Worm (Caenorhabditis elegans) whole organism, mixed stage, embryonic: ENCODE data around the gene Y38E10A.24.

Experiments
- M03D4.4 ChIP-seq: sonication (generic microtip); optimal IDR thresholded peaks from 2 replicates; lab custom pipeline; 2017; ENCODE audit warnings: mild to moderate bottlenecking, missing genetic modification characterization, missing compliant biosample characterization
- bed-3 ChIP-seq: fragments of 200-800 bp; sonication (Bioruptor generic); optimal IDR thresholded peaks from 3 replicates; lab custom pipeline; 2018; ENCODE audit warnings: mild to moderate bottlenecking, missing genetic modification characterization, moderate library complexity, missing compliant biosample characterization
- blmp-1 ChIP-seq: fragments of 150-350 bp; optimal IDR thresholded peaks from 2 replicates; lab custom pipeline; 2014; ENCODE audit warnings: missing biosample characterization, missing genetic modification characterization
- ceh-39 ChIP-seq: fragments of 150-350 bp; optimal IDR thresholded peaks from 2 replicates; lab custom pipeline; 2014; ENCODE audit warnings: missing biosample characterization, missing genetic modification characterization
- ceh-83 ChIP-seq: fragments of 200-800 bp; sonication (Bioruptor generic); optimal IDR thresholded peaks from 2 replicates; lab custom pipeline; 2018; ENCODE audit warnings: mild to moderate bottlenecking, missing genetic modification characterization, missing compliant biosample characterization
- ces-1 ChIP-seq: fragments of 150-350 bp; optimal IDR thresholded peaks from 2 replicates; lab custom pipeline; 2014; ENCODE audit warnings: missing biosample characterization, missing genetic modification reagents, missing genetic modification characterization
- cnd-1 ChIP-seq: fragments of 200-800 bp; sonication (Bioruptor generic); optimal IDR thresholded peaks from 2 replicates; lab custom pipeline; 2018; ENCODE audit warnings: mild to moderate bottlenecking, missing genetic modification characterization, missing compliant biosample characterization
- drap-1 ChIP-seq: fragments of 200-800 bp; sonication (Bioruptor generic); optimal IDR thresholded peaks from 3 replicates; lab custom pipeline; 2018; ENCODE audit warnings: mild to moderate bottlenecking, missing genetic modification characterization, missing compliant biosample characterization
- elt-1 ChIP-seq: sonication (generic microtip); optimal IDR thresholded peaks from 2 replicates; lab custom pipeline; 2017; ENCODE audit warnings: missing genetic modification characterization, mild to moderate bottlenecking, missing compliant biosample characterization, antibody characterized with exemption, moderate library complexity, borderline replicate concordance; ENCODE audit not compliant: insufficient read depth
- elt-3 ChIP-seq: fragments of 150-350 bp; optimal IDR thresholded peaks from 2 replicates; lab custom pipeline; 2014; ENCODE audit warnings: missing biosample characterization, missing genetic modification characterization
- flh-1 ChIP-seq: fragments of 200-800 bp; sonication (Bioruptor generic); optimal IDR thresholded peaks from 2 replicates; lab custom pipeline; 2018; ENCODE audit warnings: mild to moderate bottlenecking, missing genetic modification characterization, moderate library complexity, missing compliant biosample characterization
- ham-2 ChIP-seq: fragments of 200-800 bp; sonication (Bioruptor generic); optimal IDR thresholded peaks from 2 replicates; lab custom pipeline; 2018; ENCODE audit warnings: mild to moderate bottlenecking, missing genetic modification characterization, missing compliant biosample characterization
- lin-32 ChIP-seq: fragments of 200-800 bp; sonication (Bioruptor generic); optimal IDR thresholded peaks from 2 replicates; lab custom pipeline; 2018; ENCODE audit warnings: mild to moderate bottlenecking, missing genetic modification characterization, missing compliant biosample characterization
- lsy-2 ChIP-seq: fragments of 150-350 bp; optimal IDR thresholded peaks from 2 replicates; lab custom pipeline; 2014; ENCODE audit warnings: missing biosample characterization, missing genetic modification characterization
- mab-5 ChIP-seq: fragments of 150-350 bp; optimal IDR thresholded peaks from 2 replicates; lab custom pipeline; 2014; ENCODE audit warnings: missing biosample characterization, missing genetic modification characterization
- mep-1 ChIP-seq: fragments of 150-350 bp; optimal IDR thresholded peaks from 2 replicates; lab custom pipeline; 2017; ENCODE audit warnings: missing biosample characterization, missing genetic modification reagents, missing genetic modification characterization, inconsistent platforms
- mls-2 ChIP-seq: sonication (generic microtip); optimal IDR thresholded peaks from 2 replicates; lab custom pipeline; 2016; ENCODE audit warnings: mild to moderate bottlenecking, missing genetic modification characterization, moderate library complexity, missing compliant biosample characterization
- nhr-12 ChIP-seq: fragments of 150-350 bp; optimal IDR thresholded peaks from 2 replicates; lab custom pipeline; 2014; ENCODE audit warnings: missing biosample characterization, missing genetic modification characterization
- nhr-2 ChIP-seq: fragments of 150-350 bp; optimal IDR thresholded peaks from 2 replicates; lab custom pipeline; 2014; ENCODE audit warnings: missing biosample characterization, missing genetic modification characterization
- nhr-237 ChIP-seq: fragments of 150-350 bp; optimal IDR thresholded peaks from 2 replicates; lab custom pipeline; 2014; ENCODE audit warnings: missing biosample characterization, missing genetic modification characterization
- nhr-28 ChIP-seq: fragments of 150-350 bp; optimal IDR thresholded peaks from 2 replicates; lab custom pipeline; 2014; ENCODE audit warnings: missing biosample characterization, missing genetic modification characterization
- pha-4 ChIP-seq: fragments of 150-350 bp; optimal IDR thresholded peaks from 2 replicates; lab custom pipeline; 2018; ENCODE audit warnings: missing biosample characterization, missing genetic modification reagents, missing genetic modification characterization
- sem-2 ChIP-seq: fragments of 200-800 bp; sonication (Bioruptor generic); optimal IDR thresholded peaks from 2 replicates; lab custom pipeline; 2018; ENCODE audit warnings: mild to moderate bottlenecking, missing genetic modification characterization, missing compliant biosample characterization
- snpc-4 ChIP-seq: fragments of 150-350 bp; optimal IDR thresholded peaks from 2 replicates; lab custom pipeline; 2014; ENCODE audit warnings: missing biosample characterization, missing genetic modification characterization
- tbx-8 ChIP-seq: fragments of 200-800 bp; sonication (Bioruptor generic); optimal IDR thresholded peaks from 2 replicates; lab custom pipeline; 2018; ENCODE audit warnings: mild to moderate bottlenecking, missing genetic modification characterization, moderate library complexity, missing compliant biosample characterization
- unc-120 ChIP-seq: sonication (generic microtip); optimal IDR thresholded peaks from 2 replicates; lab custom pipeline; 2017; ENCODE audit warnings: missing genetic modification characterization, missing compliant biosample characterization; ENCODE audit not compliant: poor library complexity, severe bottlenecking
- unc-39 ChIP-seq: fragments of 150-350 bp; optimal IDR thresholded peaks from 2 replicates; lab custom pipeline; 2014; ENCODE audit warnings: missing biosample characterization, missing genetic modification characterization
- unc-62 ChIP-seq: fragments of 150-350 bp; optimal IDR thresholded peaks from 2 replicates; lab custom pipeline; 2014; ENCODE audit warnings: missing biosample characterization, missing genetic modification reagents, missing genetic modification characterization
- ztf-11 ChIP-seq: fragments of 150-350 bp; optimal IDR thresholded peaks from 2 replicates; lab custom pipeline; 2014; ENCODE audit warnings: missing biosample characterization, missing genetic modification characterization

Gene Y38E10A.24

ce11 chrII:12689333-12689732 is 10.5 kb downstream of the Y38E10A.24 start:
- TF ChIP-seq elt-3: peak; percentile 18
- no peak for TF ChIP-seq unc-120
- peak; percentile 42 for TF ChIP-seq unc-62 (GFP tag; lab: Kevin White, UChicago)
- no peak for TF ChIP-seq mep-1
- TF ChIP-seq mls-2 (tag; lab: Kevin White, UChicago): no peak
- no peak for TF ChIP-seq ceh-83 (GFP tag; lab: Kevin White, UChicago)
- peak; percentile 35 for TF ChIP-seq elt-1 (tag; lab: Kevin White, UChicago)
- no peak for TF ChIP-seq ceh-39 (tag; lab: Kevin White, UChicago)
- TF ChIP-seq, all 35 proteins: peak for 3

- no peak for TF ChIP-seq nhr-12
- no peak for TF ChIP-seq unc-120
- TF ChIP-seq ces-1 (GFP tag; lab: Kevin White, UChicago): peak; percentile 64
These were observed 12.1 kb downstream of the Y38E10A.24 start for ce11 chrII:12690905-12691304.

- TF ChIP-seq cnd-1 (no peak), unc-39 (tag; lab: Kevin White, UChicago) (no peak), ceh-39 (tag; lab: Kevin White, UChicago) (no peak), elt-1 (tag; lab: Kevin White, UChicago) (no peak), ham-2 (GFP tag; lab: Kevin White, UChicago) (no peak), ceh-83 (GFP tag; lab: Kevin White, UChicago) (no peak), drap-1 (GFP tag; lab: Kevin White, UChicago) (no peak), unc-120 (no peak), pha-4 (no peak), nhr-237 (tag; lab: Kevin White, UChicago) (no peak), lsy-2 (tag; lab: Kevin White, UChicago) (no peak), tbx-8 (GFP tag; lab: Kevin White, UChicago) (no peak), elt-3 (no peak), lin-32 (GFP tag; lab: Kevin White, UChicago) (no peak), bed-3 (GFP tag; lab: Kevin White, UChicago) (no peak), sem-2 (GFP tag; lab: Kevin White, UChicago) (no peak)
These were observed 12.5 kb downstream of the Y38E10A.24 start for ce11 chrII:12691351-12691750.

ce11 chrII:12692694-12693093 is 13.9 kb downstream of the Y38E10A.24 start:
- TF ChIP-seq pha-4: no peak
- TF ChIP-seq blmp-1 (tag; lab: Kevin White, UChicago): peak; percentile 75

ce11 chrII:12694112-12694511 is 15.3 kb downstream of the Y38E10A.24 start, which contains the start of gene tbc-17:
TSS of gene tbc-17 (plus strand) at chrII:12694412.
- no peak for TF ChIP-seq unc-120
- no peak for TF ChIP-seq mls-2 (tag; lab: Kevin White, UChicago)
- TF ChIP-seq flh-1: no peak
- no peak for TF ChIP-seq M03D4.4 (tag; lab: Kevin White, UChicago)
- no peak for TF ChIP-seq nhr-28 (tag; lab: Kevin White, UChicago)
- no peak for TF ChIP-seq bed-3 (GFP tag; lab: Kevin White, UChicago)
- TF ChIP-seq unc-62 (GFP tag; lab: Kevin White, UChicago): no peak
- no peak for TF ChIP-seq nhr-2 (tag; lab: Kevin White, UChicago)
- no peak for TF ChIP-seq ztf-11 (tag; lab: Kevin White, UChicago)
- TF ChIP-seq lsy-2 (tag; lab: Kevin White, UChicago): no peak

ce11 chrII:12696116-12696515 is 17.3 kb downstream of the Y38E10A.24 start:
- TF ChIP-seq lin-32 (GFP tag; lab: Kevin White, UChicago) (no peak), ces-1 (GFP tag; lab: Kevin White, UChicago) (no peak), mab-5 (tag; lab: Kevin White, UChicago) (no peak), ham-2 (GFP tag; lab: Kevin White, UChicago) (no peak), cnd-1 (no peak), sem-2 (GFP tag; lab: Kevin White, UChicago) (no peak), bed-3 (GFP tag; lab: Kevin White, UChicago) (no peak), ceh-39 (tag; lab: Kevin White, UChicago) (no peak), flh-1 (no peak), snpc-4 (tag; lab: Kevin White, UChicago) (no peak), tbx-8 (GFP tag; lab: Kevin White, UChicago) (no peak), drap-1 (GFP tag; lab: Kevin White, UChicago) (no peak), nhr-28 (tag; lab: Kevin White, UChicago) (no peak)
